Fruit fly (Drosophila melanogaster): ENCODE data around the gene CG43056.

CG43056 gene

dm6 chr2L:4448582-4449016 lies 11.0 kb downstream of the CG43056 start, which contains the start of gene MFS18 (continued):
- TF ChIP-seq Hmx (GFP tag; optimal IDR thresholded peaks at IDR 0.05) (peak; percentile 79), CG13624 (GFP tag; optimal IDR thresholded peaks at IDR 0.05) (peak; percentile 85), CG17829 (tag; optimal IDR thresholded peaks at IDR 0.05) (peak; percentile 99), stwl (tag; optimal IDR thresholded peaks at IDR 0.05) (peak; percentile 94), HHEX (GFP tag; optimal IDR thresholded peaks at IDR 0.05) (peak; percentile 98), CG31441 (GFP tag; IDR thresholded peaks at IDR 0.05) (peak; percentile 99), corto (GFP tag; optimal IDR thresholded peaks at IDR 0.05) (no peak), dysf (GFP tag; IDR thresholded peaks at IDR 0.05) (peak; percentile 99), CG30020 (tag; optimal IDR thresholded peaks at IDR 0.05) (peak; percentile 80), Atf-2 (GFP tag; optimal IDR thresholded peaks at IDR 0.05) (peak; percentile 95), salm (tag; optimal IDR thresholded peaks at IDR 0.05) (peak; percentile 89), fd96Cb (tag; optimal IDR thresholded peaks at IDR 0.05) (peak; percentile 100), otp (GFP tag; IDR thresholded peaks at IDR 0.05) (peak; percentile 99), E2f2 (GFP tag; IDR thresholded peaks at IDR 0.05) (peak; percentile 88), Mes4 (GFP tag; optimal IDR thresholded peaks at IDR 0.05) (peak; percentile 76), toy (GFP tag; IDR thresholded peaks at IDR 0.05) (peak; percentile 96), Max (GFP tag; optimal IDR thresholded peaks at IDR 0.05) (peak; percentile 99), CG3163 (GFP tag; optimal IDR thresholded peaks at IDR 0.05) (peak; percentile 16), CG1233 (GFP tag; optimal IDR thresholded peaks at IDR 0.05) (peak; percentile 99), CG13894 (tag; optimal IDR thresholded peaks at IDR 0.05) (peak; percentile 95), seq (GFP tag; IDR thresholded peaks at IDR 0.05) (peak; percentile 99), CG30403 (GFP tag; optimal IDR thresholded peaks at IDR 0.05) (peak; percentile 98), pan (optimal IDR thresholded peaks at IDR 0.05) (no peak), pan (GFP tag; optimal IDR thresholded peaks at IDR 0.05 in 1 of 2, IDR thresholded peaks at IDR 0.05 in 1 of 2) (peak in 1 of 2 experiments; percentile 100), CG4328 (GFP tag; optimal IDR thresholded peaks at IDR 0.05) (peak; percentile 91), Bdp1 (GFP tag; optimal IDR thresholded peaks at IDR 0.05) (peak; percentile 79), CG4820 (GFP tag; optimal IDR thresholded peaks at IDR 0.05) (peak; percentile 95), Xrp1 (GFP tag; IDR thresholded peaks at IDR 0.05) (peak; percentile 100), CG6254 (GFP tag; optimal IDR thresholded peaks at IDR 0.05) (peak; percentile 97), rib (GFP tag; IDR thresholded peaks at IDR 0.05) (peak; percentile 97), jigr1 (GFP tag; IDR thresholded peaks at IDR 0.05) (peak; percentile 98), CG2712 (tag; optimal IDR thresholded peaks at IDR 0.05) (peak; percentile 100), CG10462 (GFP tag; optimal IDR thresholded peaks at IDR 0.05) (peak; percentile 94), Jarid2 (GFP tag; optimal IDR thresholded peaks at IDR 0.05) (peak; percentile 91), CG18011 (GFP tag; optimal IDR thresholded peaks at IDR 0.05) (peak; percentile 85), emc (GFP tag; optimal IDR thresholded peaks at IDR 0.05) (peak; percentile 58), caup (GFP tag; optimal IDR thresholded peaks at IDR 0.05; ENCODE audit: severe bottlenecking) (peak; percentile 97), CG11695 (GFP tag; IDR thresholded peaks at IDR 0.05) (peak; percentile 100), bigmax (GFP tag; optimal IDR thresholded peaks at IDR 0.05) (peak; percentile 75), CG5180 (GFP tag; optimal IDR thresholded peaks at IDR 0.05) (peak; percentile 86), Pdp1 (GFP tag; optimal IDR thresholded peaks at IDR 0.05) (peak; percentile 85 to 87), dpn (GFP tag; optimal IDR thresholded peaks at IDR 0.05) (peak; percentile 97 to 98), repo (GFP tag; optimal IDR thresholded peaks at IDR 0.05) (peak; percentile 91), h (optimal IDR thresholded peaks at IDR 0.05) (no peak), CG4404 (GFP tag; IDR thresholded peaks at IDR 0.05) (peak; percentile 98), CoRest (tag; optimal IDR thresholded peaks at IDR 0.05) (peak; percentile 96), Atf6 (GFP tag; IDR thresholded peaks at IDR 0.05) (peak; percentile 99), Sry-β (GFP tag; optimal IDR thresholded peaks at IDR 0.05) (peak; percentile 71), CG18476 (GFP tag; optimal IDR thresholded peaks at IDR 0.05) (peak; percentile 95), sr (GFP tag; IDR thresholded peaks at IDR 0.05) (peak; percentile 95), Meics (GFP tag; optimal IDR thresholded peaks at IDR 0.05) (peak; percentile 98)

Measured in whole organism, embryonic.